Fruit fly (Drosophila melanogaster): ENCODE results near the gene CG40485.

Gene CG40485

dm6 chrX:23010651-23011050 lies 48.5 kb upstream of the CG40485 start (continued):
- no peak for TF ChIP-seq CG7556 (GFP tag; optimal IDR thresholded peaks at IDR 0.05)
- TF ChIP-seq Pdp1 (GFP tag; optimal IDR thresholded peaks at IDR 0.05), result peak; percentile 16 to 75
- TF ChIP-seq CG17829 (tag; optimal IDR thresholded peaks at IDR 0.05), result no peak
- TF ChIP-seq corto (GFP tag; optimal IDR thresholded peaks at IDR 0.05), result no peak
- no peak for TF ChIP-seq CG15696 (tag; optimal IDR thresholded peaks at IDR 0.05)
- TF ChIP-seq CG11504 (tag; optimal IDR thresholded peaks at IDR 0.05), result peak; percentile 32
- TF ChIP-seq Kr (GFP tag; optimal IDR thresholded peaks at IDR 0.05), result no peak
- TF ChIP-seq CG4730 (GFP tag; IDR thresholded peaks at IDR 0.05), result 0 out of 2 replicates have a peak, but pooled peaks have one; percentile 4
- no peak for TF ChIP-seq CG14710 (tag; optimal IDR thresholded peaks at IDR 0.05)
- TF ChIP-seq Abd-B (GFP tag; optimal IDR thresholded peaks at IDR 0.05), result no peak
- TF ChIP-seq CG18599 (GFP tag; optimal IDR thresholded peaks at IDR 0.05), result peak; percentile 68
- TF ChIP-seq chif (GFP tag; optimal IDR thresholded peaks at IDR 0.05), result peak in 1 of 2 experiments; percentile 7
- TF ChIP-seq hb (GFP tag; IDR thresholded peaks at IDR 0.05; ENCODE audit: partially characterized antibody), result no peak
- peak; percentile 30 for TF ChIP-seq CG12659 (GFP tag; optimal IDR thresholded peaks at IDR 0.05)
- no peak for TF ChIP-seq fd3F (GFP tag; optimal IDR thresholded peaks at IDR 0.05)
- TF ChIP-seq CG7271 (tag; optimal IDR thresholded peaks at IDR 0.05), result no peak
- TF ChIP-seq Chrac-16 (GFP tag; optimal IDR thresholded peaks at IDR 0.05), result peak; percentile 5
- TF ChIP-seq grn (GFP tag; optimal IDR thresholded peaks at IDR 0.05), result peak; percentile 76
- TF ChIP-seq CG14667 (GFP tag; IDR thresholded peaks at IDR 0.05), result no peak
- TF ChIP-seq Rfx (GFP tag; IDR thresholded peaks at IDR 0.05), result peak; percentile 54; the same call in 1 of the 2 replicates
- peak; percentile 6 for TF ChIP-seq pho (GFP tag; optimal IDR thresholded peaks at IDR 0.05)
- TF ChIP-seq CG9609 (GFP tag; optimal IDR thresholded peaks at IDR 0.05), result no peak
- TF ChIP-seq Blimp-1 (GFP tag; optimal IDR thresholded peaks at IDR 0.05), result no peak
- no peak for TF ChIP-seq CG18011 (GFP tag; optimal IDR thresholded peaks at IDR 0.05)
- TF ChIP-seq eyg (GFP tag; optimal IDR thresholded peaks at IDR 0.05), result peak; percentile 1
- TF ChIP-seq crp (GFP tag; optimal IDR thresholded peaks at IDR 0.05), result no peak
- TF ChIP-seq Lim3 (GFP tag; IDR thresholded peaks at IDR 0.05), result no peak
- no peak for TF ChIP-seq B-H1 (GFP tag; IDR thresholded peaks at IDR 0.05)
- TF ChIP-seq Dek (tag; optimal IDR thresholded peaks at IDR 0.05), result no peak
- no peak for TF ChIP-seq CG30020 (tag; optimal IDR thresholded peaks at IDR 0.05)
- no peak for TF ChIP-seq bab2 (GFP tag; optimal IDR thresholded peaks at IDR 0.05)
- TF ChIP-seq dpn (GFP tag; optimal IDR thresholded peaks at IDR 0.05), result no peak
- no peak for TF ChIP-seq CG10462 (GFP tag; optimal IDR thresholded peaks at IDR 0.05)
- no peak for TF ChIP-seq CG15601 (tag; optimal IDR thresholded peaks at IDR 0.05)
- no peak for TF ChIP-seq Sry-δ (GFP tag; optimal IDR thresholded peaks at IDR 0.05)
- no peak for TF ChIP-seq sima (GFP tag; optimal IDR thresholded peaks at IDR 0.05)
- TF ChIP-seq luna (GFP tag; optimal IDR thresholded peaks at IDR 0.05), result no peak
- no peak for TF ChIP-seq jigr1 (GFP tag; IDR thresholded peaks at IDR 0.05)
- TF ChIP-seq fru (optimal IDR thresholded peaks at IDR 0.05), result no peak
- TF ChIP-seq CG6791 (GFP tag; IDR thresholded peaks at IDR 0.05; ENCODE audit: partially characterized antibody), result no peak
- no peak for TF ChIP-seq pfk (GFP tag; optimal IDR thresholded peaks at IDR 0.05)
- TF ChIP-seq chn (GFP tag; optimal IDR thresholded peaks at IDR 0.05), result no peak
- TF ChIP-seq CG12071 (GFP tag; optimal IDR thresholded peaks at IDR 0.05), result no peak
- TF ChIP-seq dan (GFP tag; IDR thresholded peaks at IDR 0.05), result no peak
- TF ChIP-seq CG11695 (GFP tag; IDR thresholded peaks at IDR 0.05), result peak; percentile 19; the same call in 1 of the 3 replicates
- no peak for TF ChIP-seq vnd (GFP tag; IDR thresholded peaks at IDR 0.05; ENCODE audit: partially characterized antibody)
- TF ChIP-seq Asciz (GFP tag; optimal IDR thresholded peaks at IDR 0.05), result no peak
- no peak for TF ChIP-seq BEAF-32 (GFP tag; optimal IDR thresholded peaks at IDR 0.05)
- TF ChIP-seq ro (GFP tag; IDR thresholded peaks at IDR 0.05), result no peak
- no peak for TF ChIP-seq Camta (GFP tag; optimal IDR thresholded peaks at IDR 0.05)
- TF ChIP-seq CG2116 (GFP tag; optimal IDR thresholded peaks at IDR 0.05), result no peak

Data from whole organism, embryonic.